Fruit fly (Drosophila melanogaster) whole organism: ENCODE data around the gene RhoGAP18B.

ENCODE experiments used
- CG8478 ChIP-seq: fragments of >200 bp; optimal IDR thresholded peaks from 2 replicates; lab custom pipeline; 2018; ENCODE audit warnings: inconsistent platforms
- EcR ChIP-seq, 2 experiments: fragments of >200 bp; optimal IDR thresholded peaks; 2 replicates each; lab custom pipeline; 2017; ENCODE audit warnings: missing biosample characterization in 2 of 2, missing genetic modification characterization in 2 of 2, missing genetic modification reagents in 2 of 2
- pan ChIP-seq: fragments of >200 bp; optimal IDR thresholded peaks from 2 replicates; lab custom pipeline; 2017
- psq ChIP-seq: fragments of >200 bp; optimal IDR thresholded peaks from 2 replicates; lab custom pipeline; 2017
- usp ChIP-seq: fragments of >200 bp; optimal IDR thresholded peaks from 2 replicates; lab custom pipeline; 2017; ENCODE audit warnings: missing biosample characterization, missing genetic modification characterization, mixed read lengths

DNA sequence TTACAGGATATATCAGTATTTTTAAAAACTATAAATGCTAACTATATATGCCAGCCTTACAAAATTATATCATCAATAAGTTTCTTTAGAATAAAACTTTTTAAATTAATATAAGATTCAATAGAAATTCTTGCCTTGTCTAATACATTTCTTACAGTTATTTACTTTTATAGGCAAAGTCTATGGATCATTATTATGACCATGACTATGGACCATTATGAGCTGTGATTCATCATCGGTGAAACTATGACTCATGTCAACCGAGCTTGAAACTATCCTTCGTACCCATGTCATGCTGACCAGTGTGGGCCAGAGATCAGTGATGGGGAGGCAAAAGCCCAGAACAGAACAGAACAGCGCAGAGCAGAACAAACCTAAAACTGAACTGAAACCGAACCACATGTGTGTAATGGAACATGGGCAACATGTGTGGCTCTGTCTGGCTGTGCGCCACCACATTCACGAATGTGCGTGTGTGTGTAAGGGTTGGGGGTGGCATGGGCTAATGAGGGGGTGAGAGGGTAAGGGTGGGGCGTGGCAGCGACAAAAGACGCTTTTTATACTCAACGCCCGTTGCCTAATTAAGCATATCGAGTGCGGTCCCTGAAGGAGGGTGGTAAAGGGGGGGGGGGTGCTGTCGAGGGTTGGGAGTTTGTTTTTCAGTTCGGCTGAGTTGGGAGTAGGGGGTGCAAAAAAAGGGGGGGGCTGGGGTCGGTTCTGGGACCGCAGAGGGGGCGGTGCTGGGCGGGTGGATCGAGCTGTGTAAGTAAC is 8.2 kb downstream of the RhoGAP18B start:
- TF ChIP-seq psq (no peak), pan (lab: Kevin White, UChicago) (no peak), CG8478 (lab: Kevin White, UChicago) (no peak), EcR (GFP tag; optimal IDR thresholded peaks at IDR 0.05; lab: Kevin White, UChicago) (no peak), usp (GFP tag; lab: Kevin White, UChicago) (no peak)
